Fruit fly (Drosophila melanogaster) whole organism: ENCODE measurements around the gene Idh.

Experiments used
- CG8478 ChIP-seq: fragments of >200 bp; optimal IDR thresholded peaks from 2 replicates; lab custom pipeline; 2018; ENCODE audit warnings: inconsistent platforms
- Dll ChIP-seq: fragments of >200 bp; optimal IDR thresholded peaks from 2 replicates; lab custom pipeline; 2017
- EcR ChIP-seq, 2 experiments: fragments of >200 bp; optimal IDR thresholded peaks; 2 replicates each; lab custom pipeline; 2017; ENCODE audit warnings: missing biosample characterization in 2 of 2, missing genetic modification characterization in 2 of 2, missing genetic modification reagents in 2 of 2
- pan ChIP-seq: fragments of >200 bp; optimal IDR thresholded peaks from 2 replicates; lab custom pipeline; 2017
- psq ChIP-seq: fragments of >200 bp; optimal IDR thresholded peaks from 2 replicates; lab custom pipeline; 2017
- usp ChIP-seq: fragments of >200 bp; optimal IDR thresholded peaks from 2 replicates; lab custom pipeline; 2017; ENCODE audit warnings: missing biosample characterization, missing genetic modification characterization, mixed read lengths

Idh gene

dm6 chr3L:8346100-8346980 lies 14.4 kb downstream of the Idh start, which contains the start of the genes CG7182 and GAPcenA:
Gene CG7182, minus strand, starts transcription at chr3L:8346382.
Gene GAPcenA, plus strand, starts transcription at chr3L:8346561.
- TF ChIP-seq psq (no peak), CG8478 (lab: Kevin White, UChicago) (no peak), EcR (GFP tag; optimal IDR thresholded peaks at IDR 0.05; lab: Kevin White, UChicago) (no peak), Dll (lab: Kevin White, UChicago) (no peak), usp (no peak), pan (lab: Kevin White, UChicago) (no peak)

- TF ChIP-seq psq (no peak), EcR (GFP tag; optimal IDR thresholded peaks at IDR 0.05; lab: Kevin White, UChicago) (no peak), pan (lab: Kevin White, UChicago) (no peak), usp (no peak), CG8478 (lab: Kevin White, UChicago) (no peak), Dll (lab: Kevin White, UChicago) (no peak)
Observed at dm6 chr3L:8345182-8345581, 15.5 kb downstream of the Idh start.

dm6 chr3L:8340264-8341095 lies 20.2 kb downstream of the Idh start, which contains the start of the genes Prim1 and CG7083:
Gene Prim1, plus strand, starts transcription at chr3L:8340314.
Gene CG7083, plus strand, starts transcription at chr3L:8340785.
- TF ChIP-seq CG8478 (lab: Kevin White, UChicago) (no peak), Dll (lab: Kevin White, UChicago) (no peak), usp (no peak), EcR (GFP tag; optimal IDR thresholded peaks at IDR 0.05; lab: Kevin White, UChicago) (no peak), psq (no peak), pan (lab: Kevin White, UChicago) (no peak)

- no peak for TF ChIP-seq CG8478 (lab: Kevin White, UChicago)
- TF ChIP-seq pan (lab: Kevin White, UChicago): no peak
- TF ChIP-seq psq: no peak
- TF ChIP-seq usp: no peak
- TF ChIP-seq Dll (lab: Kevin White, UChicago): no peak
- no peak for TF ChIP-seq EcR (GFP tag; optimal IDR thresholded peaks at IDR 0.05; lab: Kevin White, UChicago)
Observed at dm6 chr3L:8338921-8339320, 21.8 kb downstream of the Idh start, which contains the start of gene Pex2. Gene Pex2, plus strand, starts transcription at chr3L:8339051.

- no peak for TF ChIP-seq psq
- no peak for TF ChIP-seq CG8478 (lab: Kevin White, UChicago)
- TF ChIP-seq pan (lab: Kevin White, UChicago): no peak
- no peak for TF ChIP-seq usp
- TF ChIP-seq EcR (GFP tag; optimal IDR thresholded peaks at IDR 0.05; lab: Kevin White, UChicago): no peak
- no peak for TF ChIP-seq Dll (lab: Kevin White, UChicago)
Observed at dm6 chr3L:8336372-8336771, 24.3 kb downstream of the Idh start, which contains the start of gene Cpr66Cb. Gene Cpr66Cb, plus strand, starts transcription at chr3L:8336672.

- TF ChIP-seq EcR (GFP tag; optimal IDR thresholded peaks at IDR 0.05; lab: Kevin White, UChicago) (no peak), usp (no peak), pan (lab: Kevin White, UChicago) (no peak), CG8478 (lab: Kevin White, UChicago) (no peak), Dll (lab: Kevin White, UChicago) (no peak), psq (no peak)
Observed at dm6 chr3L:8334338-8334737, 26.4 kb downstream of the Idh start.

- TF ChIP-seq psq (no peak), Dll (lab: Kevin White, UChicago) (no peak), pan (lab: Kevin White, UChicago) (no peak), CG8478 (lab: Kevin White, UChicago) (no peak), usp (no peak), EcR (GFP tag; optimal IDR thresholded peaks at IDR 0.05; lab: Kevin White, UChicago) (no peak)
Observed at dm6 chr3L:8333574-8333973, 27.1 kb downstream of the Idh start.

- TF ChIP-seq pan (lab: Kevin White, UChicago) (no peak), EcR (GFP tag; optimal IDR thresholded peaks at IDR 0.05; lab: Kevin White, UChicago) (no peak), CG8478 (lab: Kevin White, UChicago) (no peak), psq (no peak), Dll (lab: Kevin White, UChicago) (no peak), usp (no peak)
Observed at dm6 chr3L:8331414-8331813, 29.3 kb downstream of the Idh start.

- TF ChIP-seq EcR (GFP tag; optimal IDR thresholded peaks at IDR 0.05; lab: Kevin White, UChicago) (no peak), CG8478 (lab: Kevin White, UChicago) (no peak), pan (lab: Kevin White, UChicago) (no peak), psq (no peak), Dll (lab: Kevin White, UChicago) (no peak), usp (no peak)
Observed at dm6 chr3L:8329005-8329404, 31.7 kb downstream of the Idh start.

dm6 chr3L:8328283-8328682 lies 32.4 kb downstream of the Idh start, which contains the start of gene CG34462:
Gene CG34462, plus strand, starts transcription at chr3L:8328583.
- TF ChIP-seq EcR (GFP tag; optimal IDR thresholded peaks at IDR 0.05; lab: Kevin White, UChicago) (no peak), CG8478 (lab: Kevin White, UChicago) (no peak), usp (no peak), Dll (lab: Kevin White, UChicago) (no peak), psq (no peak), pan (lab: Kevin White, UChicago) (no peak)

- no peak for TF ChIP-seq pan (lab: Kevin White, UChicago)
- TF ChIP-seq psq: no peak
- no peak for TF ChIP-seq usp
- no peak for TF ChIP-seq Dll (lab: Kevin White, UChicago)
- no peak for TF ChIP-seq EcR (GFP tag; optimal IDR thresholded peaks at IDR 0.05; lab: Kevin White, UChicago)
- no peak for TF ChIP-seq CG8478 (lab: Kevin White, UChicago)
Observed at dm6 chr3L:8325559-8325958, 35.1 kb downstream of the Idh start, which contains the start of gene CG34461. Gene CG34461, plus strand, starts transcription at chr3L:8325859.
